Fruit fly (Drosophila melanogaster) whole organism, wandering third instar larva: Measurements from ENCODE around the gene amrt.

Source experiments
- HLH106 ChIP-seq: fragments of 200-800 bp; optimal IDR thresholded peaks from 3 replicates; lab custom pipeline; 2019; ENCODE audit warnings: missing biosample characterization, mild to moderate bottlenecking, missing genetic modification characterization, moderate library complexity
- Vsx2 ChIP-seq: fragments of 200-300, 225-300 bp; sonication (Bioruptor generic); optimal IDR thresholded peaks from 2 replicates; lab custom pipeline; 2018; ENCODE audit warnings: missing biosample characterization, missing genetic modification characterization; ENCODE audit not compliant: partially characterized antibody
- pan ChIP-seq: fragments of >200 bp; optimal IDR thresholded peaks from 2 replicates; lab custom pipeline; 2017
- usp ChIP-seq: fragments of >200 bp; optimal IDR thresholded peaks from 2 replicates; lab custom pipeline; 2017; ENCODE audit warnings: missing biosample characterization, missing genetic modification characterization

DNA sequence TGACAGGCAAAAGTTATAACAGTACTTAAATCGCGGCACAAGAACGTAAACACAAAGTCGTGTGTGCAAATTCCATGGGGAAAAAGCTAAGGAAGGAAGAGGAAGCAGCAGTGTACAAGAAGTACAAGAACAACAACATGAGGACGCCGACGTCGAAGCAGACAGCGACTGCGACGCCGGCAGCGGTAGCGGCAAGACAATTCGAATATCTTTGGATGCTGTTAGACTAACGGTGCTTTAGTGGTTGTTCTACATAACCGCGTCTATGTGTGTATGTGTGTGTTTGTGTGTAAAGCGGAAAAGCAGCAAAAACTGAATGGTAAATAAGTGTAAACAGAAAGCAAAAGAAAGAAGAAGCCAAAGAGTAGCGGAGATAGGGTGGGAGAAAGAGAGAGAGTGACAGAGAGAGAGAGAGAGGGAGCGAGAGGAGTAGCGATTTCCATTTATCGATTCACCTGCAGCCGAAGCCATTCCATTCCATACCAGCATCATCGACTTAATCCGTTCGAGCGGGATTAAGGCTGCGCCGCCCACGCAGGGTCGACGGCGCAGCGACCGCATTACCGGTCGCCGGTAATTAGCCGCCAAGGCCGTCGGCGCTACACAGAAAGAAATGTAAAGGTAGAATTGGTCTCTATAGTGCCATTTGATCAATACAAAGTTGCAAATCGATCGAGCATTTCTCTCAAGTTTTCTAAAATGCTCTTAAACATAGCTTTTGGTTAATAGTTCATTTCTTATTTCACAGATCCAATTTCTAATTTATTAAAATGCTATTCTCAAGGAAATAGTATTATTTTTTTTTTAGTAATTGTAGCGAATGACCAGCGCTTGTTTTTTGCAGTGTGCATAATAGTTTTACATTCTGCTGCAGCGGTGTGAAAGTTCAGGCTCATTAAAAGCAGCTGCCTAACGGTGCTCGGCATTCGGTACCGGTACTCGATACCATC lies 2.0 kb downstream of the amrt start:
- no peak for TF ChIP-seq pan (lab: Kevin White, UChicago)
- TF ChIP-seq Vsx2 (GFP tag; lab: Kevin White, UChicago): no peak
- TF ChIP-seq usp (GFP tag; lab: Kevin White, UChicago): no peak
- no peak for TF ChIP-seq HLH106 (tag; lab: Kevin White, UChicago)
